Worm (Caenorhabditis elegans): ENCODE data around the gene srh-46.

srh-46 gene

ce11 chrV:11279564-11279963, 23.1 kb downstream of the srh-46 start:
- TF ChIP-seq nhr-25 (tag; optimal IDR thresholded peaks at IDR 0.05) (no peak), alr-1 (tag; optimal IDR thresholded peaks at IDR 0.05) (no peak), unc-62 (GFP tag; optimal IDR thresholded peaks at IDR 0.05) (no peak), skn-1 (tag; optimal IDR thresholded peaks at IDR 0.05) (no peak), lin-39 (tag; optimal IDR thresholded peaks at IDR 0.05) (no peak), sem-4 (tag; optimal IDR thresholded peaks at IDR 0.05) (no peak), nhr-11 (tag; optimal IDR thresholded peaks at IDR 0.05) (no peak), sma-3 (GFP tag; optimal IDR thresholded peaks at IDR 0.05) (no peak), unc-39 (tag; optimal IDR thresholded peaks at IDR 0.05) (no peak), C34F6.9 (tag; optimal IDR thresholded peaks at IDR 0.05) (no peak), R02D3.7 (tag; optimal IDR thresholded peaks at IDR 0.05) (no peak)

- TF ChIP-seq nhr-11 (tag; optimal IDR thresholded peaks at IDR 0.05) (no peak), nhr-25 (tag; optimal IDR thresholded peaks at IDR 0.05) (no peak), nhr-6 (tag; optimal IDR thresholded peaks at IDR 0.05) (no peak), nhr-77 (tag; optimal IDR thresholded peaks at IDR 0.05) (no peak), lin-39 (tag; optimal IDR thresholded peaks at IDR 0.05) (no peak), ceh-82 (tag; optimal IDR thresholded peaks at IDR 0.05) (no peak), unc-39 (tag; optimal IDR thresholded peaks at IDR 0.05) (no peak), nhr-237 (tag; optimal IDR thresholded peaks at IDR 0.05) (no peak), unc-55 (GFP tag; optimal IDR thresholded peaks at IDR 0.05) (no peak), nhr-23 (tag; optimal IDR thresholded peaks at IDR 0.05) (no peak), unc-62 (GFP tag; optimal IDR thresholded peaks at IDR 0.05) (no peak), crh-2 (tag; optimal IDR thresholded peaks at IDR 0.05) (no peak)
Observed at ce11 chrV:11272848-11273247, 29.8 kb downstream of the srh-46 start, which contains the start of gene clec-223. Gene clec-223, plus strand, starts transcription at chrV:11273148.

ce11 chrV:11271051-11271450, 31.6 kb downstream of the srh-46 start, which contains the start of gene clec-222:
Gene clec-222, plus strand, starts transcription at chrV:11271351.
- no peak for TF ChIP-seq elt-3 (tag; optimal IDR thresholded peaks at IDR 0.05)
- TF ChIP-seq unc-55 (GFP tag; optimal IDR thresholded peaks at IDR 0.05): no peak
- no peak for TF ChIP-seq mbf-1 (tag; optimal IDR thresholded peaks at IDR 0.05)
- no peak for TF ChIP-seq nhr-25 (tag; optimal IDR thresholded peaks at IDR 0.05)
- TF ChIP-seq alr-1 (tag; optimal IDR thresholded peaks at IDR 0.05): no peak
- TF ChIP-seq skn-1 (tag; optimal IDR thresholded peaks at IDR 0.05): no peak

ce11 chrV:11268791-11269190, 33.9 kb downstream of the srh-46 start, which contains the start of gene str-115:
Gene str-115, plus strand, starts transcription at chrV:11269091.
- no peak for TF ChIP-seq gmeb-1 (tag; optimal IDR thresholded peaks at IDR 0.05)
- no peak for TF ChIP-seq ztf-1 (GFP tag; conservative IDR thresholded peaks at IDR 0.05)
- no peak for TF ChIP-seq Y55F3AM.14 (GFP tag; optimal IDR thresholded peaks at IDR 0.05)
- no peak for TF ChIP-seq aly-2 (tag; optimal IDR thresholded peaks at IDR 0.05)
- no peak for TF ChIP-seq nhr-12 (tag; optimal IDR thresholded peaks at IDR 0.05)
- TF ChIP-seq unc-55 (GFP tag; optimal IDR thresholded peaks at IDR 0.05): no peak
- no peak for TF ChIP-seq mdl-1 (tag; optimal IDR thresholded peaks at IDR 0.05)
- TF ChIP-seq mab-5 (tag; optimal IDR thresholded peaks at IDR 0.05): no peak
- no peak for TF ChIP-seq ceh-82 (tag; optimal IDR thresholded peaks at IDR 0.05)
- TF ChIP-seq snpc-4 (tag; optimal IDR thresholded peaks at IDR 0.05): no peak
- no peak for TF ChIP-seq unc-39 (tag; optimal IDR thresholded peaks at IDR 0.05)

- TF ChIP-seq nhr-129 (tag; optimal IDR thresholded peaks at IDR 0.05) (no peak), elt-1 (tag; optimal IDR thresholded peaks at IDR 0.05) (no peak), snpc-4 (tag; optimal IDR thresholded peaks at IDR 0.05) (no peak), sma-9 (GFP tag; optimal IDR thresholded peaks at IDR 0.05) (no peak), sma-9 (tag; optimal IDR thresholded peaks at IDR 0.05) (no peak), nhr-6 (tag; optimal IDR thresholded peaks at IDR 0.05) (no peak), mab-5 (tag; optimal IDR thresholded peaks at IDR 0.05) (no peak), gmeb-1 (tag; optimal IDR thresholded peaks at IDR 0.05) (no peak), nhr-10 (tag; optimal IDR thresholded peaks at IDR 0.05) (no peak), ztf-1 (GFP tag; conservative IDR thresholded peaks at IDR 0.05) (no peak), ZK546.5 (tag; optimal IDR thresholded peaks at IDR 0.05) (no peak), mbf-1 (tag; optimal IDR thresholded peaks at IDR 0.05) (no peak), mdl-1 (tag; optimal IDR thresholded peaks at IDR 0.05) (no peak), nhr-25 (tag; optimal IDR thresholded peaks at IDR 0.05) (no peak), alr-1 (tag; optimal IDR thresholded peaks at IDR 0.05) (no peak), ceh-82 (tag; optimal IDR thresholded peaks at IDR 0.05) (no peak)
Observed at ce11 chrV:11266681-11267080, 36.0 kb downstream of the srh-46 start, which contains the start of gene str-116. Gene str-116, plus strand, starts transcription at chrV:11266981.

Measured in whole organism, L2 larva.